Worm (Caenorhabditis elegans) whole organism, L4 larva: ENCODE measurements around the gene fbxc-54.

Source experiments
- lsy-2 ChIP-seq, 2 experiments: fragments of 150-350 bp in 1 of 2; sonication (generic microtip) in 1 of 2; optimal IDR thresholded peaks; 2 replicates each; lab custom pipeline; 2014 to 2017; ENCODE audit warnings: missing biosample characterization in 2 of 2, missing genetic modification characterization in 2 of 2
- madf-5 ChIP-seq, 2 experiments: fragments of 200-800 bp; sonication (Bioruptor generic); IDR thresholded peaks; 2 replicates each; pipeline ENCODE4 v1.3.6; 2022; ENCODE audit warnings: missing compliant biosample characterization in 2 of 2, missing genetic modification characterization in 2 of 2
- snpc-4 ChIP-seq: fragments of 150-350 bp; optimal IDR thresholded peaks from 2 replicates; lab custom pipeline; 2014; ENCODE audit warnings: missing biosample characterization, missing genetic modification characterization

DNA sequence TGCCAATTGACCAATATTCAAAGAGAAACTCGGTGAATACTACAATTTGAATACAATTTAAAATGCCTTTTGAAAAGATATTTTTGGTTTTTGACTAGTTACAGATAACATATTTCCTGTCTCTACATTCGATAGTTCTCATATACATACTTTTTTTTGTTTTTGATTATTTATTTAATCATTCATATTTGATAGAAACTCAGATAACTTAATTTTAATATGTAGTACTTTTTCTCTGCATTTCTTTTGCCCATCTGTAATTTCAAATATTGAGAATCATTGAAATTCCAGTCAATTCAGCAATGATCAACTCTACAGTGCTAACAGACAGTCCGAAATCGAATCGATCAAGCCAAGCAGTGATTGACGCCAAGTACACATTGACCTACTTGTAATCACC, 29.5 kb downstream of the fbxc-54 start, which contains the start of gene C23H3.2:
- TF ChIP-seq lsy-2 (tag; optimal IDR thresholded peaks at IDR 0.05; lab: Kevin White, UChicago) (no peak), snpc-4 (tag; lab: Kevin White, UChicago) (no peak), madf-5 (GFP tag; IDR thresholded peaks at IDR 0.05; lab: Robert Waterston, UW) (no peak)
